Worm (Caenorhabditis elegans) whole organism, L2 larva: ENCODE measurements around the gene ugt-23.

Source experiments
- C34F6.9 ChIP-seq: fragments of 150-350 bp; optimal IDR thresholded peaks from 2 replicates; lab custom pipeline; 2014; ENCODE audit warnings: missing biosample characterization, missing genetic modification characterization
- F13H6.1 ChIP-seq: sonication (generic microtip); optimal IDR thresholded peaks from 2 replicates; lab custom pipeline; 2016; ENCODE audit warnings: missing genetic modification characterization, missing compliant biosample characterization
- alr-1 ChIP-seq: fragments of 150-350 bp; optimal IDR thresholded peaks from 2 replicates; lab custom pipeline; 2014; ENCODE audit warnings: missing biosample characterization, missing genetic modification characterization
- ama-1 ChIP-seq: fragments of 150-350 bp; optimal IDR thresholded peaks from 2 replicates; lab custom pipeline; 2018; ENCODE audit warnings: inconsistent platforms
- blmp-1 ChIP-seq: sonication (generic microtip); optimal IDR thresholded peaks from 2 replicates; lab custom pipeline; 2017; ENCODE audit warnings: missing genetic modification characterization, mild to moderate bottlenecking, missing compliant biosample characterization, antibody characterized with exemption, moderate library complexity; ENCODE audit not compliant: insufficient read depth
- ceh-16 ChIP-seq: fragments of 150-350 bp; optimal IDR thresholded peaks from 2 replicates; lab custom pipeline; 2014; ENCODE audit warnings: missing biosample characterization, missing genetic modification characterization
- crh-2 ChIP-seq: sonication (generic microtip); optimal IDR thresholded peaks from 2 replicates; lab custom pipeline; 2017; ENCODE audit warnings: missing biosample characterization, missing genetic modification characterization
- dmd-4 ChIP-seq: sonication (generic microtip); optimal IDR thresholded peaks from 2 replicates; lab custom pipeline; 2017; ENCODE audit warnings: missing biosample characterization, missing genetic modification characterization
- fos-1 ChIP-seq: fragments of 150-350 bp; optimal IDR thresholded peaks from 2 replicates; lab custom pipeline; 2014; ENCODE audit warnings: missing biosample characterization, missing genetic modification characterization
- gmeb-1 ChIP-seq: fragments of 150-350 bp; optimal IDR thresholded peaks from 2 replicates; lab custom pipeline; 2014; ENCODE audit warnings: missing biosample characterization, missing genetic modification characterization
- lin-11 ChIP-seq: fragments of 150-350 bp; sonication (generic microtip); optimal IDR thresholded peaks from 2 replicates; lab custom pipeline; 2014; ENCODE audit warnings: missing biosample characterization, missing genetic modification characterization, inconsistent platforms, mixed read lengths
- lin-13 ChIP-seq: fragments of 150-350 bp; optimal IDR thresholded peaks from 2 replicates; lab custom pipeline; 2014; ENCODE audit warnings: missing biosample characterization, missing genetic modification reagents, missing genetic modification characterization
- lsy-2 ChIP-seq, 2 experiments: fragments of 150-350 bp in 1 of 2; sonication (generic microtip) in 1 of 2; optimal IDR thresholded peaks; 2 replicates each; lab custom pipeline; 2014 to 2017; ENCODE audit warnings: missing biosample characterization in 2 of 2, missing genetic modification characterization in 2 of 2
- mab-5 ChIP-seq: fragments of 150-350 bp; optimal IDR thresholded peaks from 2 replicates; lab custom pipeline; 2014; ENCODE audit warnings: missing biosample characterization, missing genetic modification characterization
- mdl-1 ChIP-seq, 2 experiments: fragments of 150-350 bp in 1 of 2; sonication (generic microtip) in 1 of 2; optimal IDR thresholded peaks; 2 replicates each; lab custom pipeline; 2017; ENCODE audit warnings: missing biosample characterization in 2 of 2, missing genetic modification characterization in 2 of 2
- nhr-11 ChIP-seq: fragments of 150-350 bp; optimal IDR thresholded peaks from 2 replicates; lab custom pipeline; 2014; ENCODE audit warnings: missing biosample characterization, missing genetic modification characterization
- nhr-12 ChIP-seq: fragments of 150-350 bp; optimal IDR thresholded peaks from 2 replicates; lab custom pipeline; 2014; ENCODE audit warnings: missing biosample characterization, missing genetic modification characterization
- nhr-129 ChIP-seq: fragments of 150-350 bp; optimal IDR thresholded peaks from 2 replicates; lab custom pipeline; 2014; ENCODE audit warnings: missing biosample characterization, missing genetic modification characterization
- nhr-21 ChIP-seq: fragments of 150-350 bp; optimal IDR thresholded peaks from 2 replicates; lab custom pipeline; 2014; ENCODE audit warnings: missing biosample characterization, missing genetic modification characterization
- nhr-237 ChIP-seq: fragments of 150-350 bp; optimal IDR thresholded peaks from 2 replicates; lab custom pipeline; 2014; ENCODE audit warnings: missing biosample characterization, missing genetic modification characterization
- nhr-25 ChIP-seq: fragments of 150-350 bp; sonication (generic microtip); optimal IDR thresholded peaks from 3 replicates; lab custom pipeline; 2014; ENCODE audit warnings: missing biosample characterization, missing genetic modification characterization
- nhr-6 ChIP-seq: fragments of 150-350 bp; optimal IDR thresholded peaks from 2 replicates; lab custom pipeline; 2014; ENCODE audit warnings: missing biosample characterization, missing genetic modification characterization
- nhr-77 ChIP-seq: fragments of 150-350 bp; optimal IDR thresholded peaks from 2 replicates; lab custom pipeline; 2014; ENCODE audit warnings: missing biosample characterization, missing genetic modification characterization
- sem-4 ChIP-seq: fragments of 150-350 bp; optimal IDR thresholded peaks from 2 replicates; lab custom pipeline; 2014; ENCODE audit warnings: missing biosample characterization, missing genetic modification reagents, missing genetic modification characterization
- sma-9 ChIP-seq, 2 experiments: fragments of 150-350 bp in 1 of 2; sonication (generic microtip) in 1 of 2; optimal IDR thresholded peaks; 2 replicates each; lab custom pipeline; 2014 to 2016; ENCODE audit warnings: missing genetic modification characterization in 2 of 2, mild to moderate bottlenecking in 1 of 2, missing biosample characterization in 1 of 2, missing compliant biosample characterization in 1 of 2, missing genetic modification reagents in 1 of 2, moderate library complexity in 1 of 2
- unc-55 ChIP-seq: fragments of 150-350 bp; sonication (generic microtip); optimal IDR thresholded peaks from 3 replicates; lab custom pipeline; 2014; ENCODE audit warnings: missing biosample characterization, missing genetic modification reagents, missing genetic modification characterization
- unc-62 ChIP-seq: fragments of 150-350 bp; optimal IDR thresholded peaks from 2 replicates; lab custom pipeline; 2014; ENCODE audit warnings: missing biosample characterization, missing genetic modification reagents, missing genetic modification characterization
- zag-1 ChIP-seq: fragments of 150-350 bp; optimal IDR thresholded peaks from 2 replicates; lab custom pipeline; 2014; ENCODE audit warnings: missing biosample characterization, missing genetic modification characterization
- ztf-1 ChIP-seq: fragments of 200-800 bp; sonication (Bioruptor generic); conservative IDR thresholded peaks from 2 replicates; pipeline ENCODE4 v1.3.6; 2022; ENCODE audit warnings: missing genetic modification characterization, missing compliant biosample characterization
- ztf-4 ChIP-seq: fragments of 150-350 bp; optimal IDR thresholded peaks from 2 replicates; lab custom pipeline; 2014; ENCODE audit warnings: missing biosample characterization, missing genetic modification characterization

The ugt-23 gene

ce11 chrX:9917362-9917761 is 7.6 kb downstream of the ugt-23 start, which contains the start of gene F21G4.6:
Gene F21G4.6, minus strand, starts transcription at chrX:9917448.
- TF ChIP-seq sma-9 (GFP tag; optimal IDR thresholded peaks at IDR 0.05; lab: Kevin White, UChicago) (no peak), sma-9 (tag; optimal IDR thresholded peaks at IDR 0.05; lab: Kevin White, UChicago) (no peak)

ce11 chrX:9905840-9906239 is 19.1 kb downstream of the ugt-23 start, which contains the start of gene F21G4.5:
Gene F21G4.5, plus strand, starts transcription at chrX:9906140.
- TF ChIP-seq dmd-4 (tag; lab: Kevin White, UChicago) (no peak), ztf-4 (tag; lab: Kevin White, UChicago) (no peak), gmeb-1 (no peak), fos-1 (tag; lab: Kevin White, UChicago) (no peak)

- TF ChIP-seq zag-1 (tag; lab: Kevin White, UChicago) = peak; percentile 66
- TF ChIP-seq sma-9 (GFP tag; optimal IDR thresholded peaks at IDR 0.05; lab: Kevin White, UChicago) = peak; percentile 35
- no peak for TF ChIP-seq sma-9 (tag; optimal IDR thresholded peaks at IDR 0.05; lab: Kevin White, UChicago)
- peak; percentile 76 for TF ChIP-seq unc-55
- TF ChIP-seq nhr-77 (tag; lab: Kevin White, UChicago) = no peak
- peak; percentile 33 for TF ChIP-seq fos-1 (tag; lab: Kevin White, UChicago)
- TF ChIP-seq nhr-12 (tag; lab: Kevin White, UChicago) = no peak
- peak; percentile 9 for TF ChIP-seq lin-11 (tag; lab: Kevin White, UChicago)
- TF ChIP-seq nhr-129 (tag; lab: Kevin White, UChicago) = peak; percentile 84
- no peak for TF ChIP-seq ama-1 (lab: Kevin White, UChicago)
- TF ChIP-seq ztf-1 (GFP tag; lab: Robert Waterston, UW) = no peak
- TF ChIP-seq alr-1 (tag; lab: Kevin White, UChicago) = no peak
- TF ChIP-seq lin-13 (GFP tag; lab: Kevin White, UChicago) = peak; percentile 37
- TF ChIP-seq nhr-6 = no peak
- TF ChIP-seq mdl-1 (tag; optimal IDR thresholded peaks at IDR 0.05; lab: Kevin White, UChicago) = peak in 1 of 2 experiments; percentile 17
- peak; percentile 12 for TF ChIP-seq mab-5 (tag; lab: Kevin White, UChicago)
- peak; percentile 71 for TF ChIP-seq F13H6.1
- peak; percentile 17 for TF ChIP-seq nhr-21 (tag; lab: Kevin White, UChicago)
- TF ChIP-seq crh-2 = peak; percentile 67
- peak; percentile 65 for TF ChIP-seq C34F6.9 (tag; lab: Kevin White, UChicago)
- TF ChIP-seq nhr-25 (tag; lab: Kevin White, UChicago) = peak; percentile 49
- TF ChIP-seq lsy-2 (tag; optimal IDR thresholded peaks at IDR 0.05; lab: Kevin White, UChicago) = peak in 1 of 2 experiments; percentile 58
These were observed 25.4 kb downstream of the ugt-23 start, which contains the start of gene phf-34 for ce11 chrX:9899426-9900131. Gene phf-34, minus strand, starts transcription at chrX:9899476.

ce11 chrX:9894844-9895243 is 30.1 kb downstream of the ugt-23 start, which contains the start of gene F21G4.3:
Gene F21G4.3, plus strand, starts transcription at chrX:9895144.
- TF ChIP-seq nhr-11 = no peak

- TF ChIP-seq blmp-1 (tag; lab: Kevin White, UChicago) = peak; percentile 76
- TF ChIP-seq alr-1 (tag; lab: Kevin White, UChicago) = no peak
These were observed 31.9 kb downstream of the ugt-23 start for ce11 chrX:9893069-9893468.

- no peak for TF ChIP-seq ceh-16
- no peak for TF ChIP-seq nhr-6
- no peak for TF ChIP-seq unc-62 (GFP tag; lab: Kevin White, UChicago)
- no peak for TF ChIP-seq nhr-129 (tag; lab: Kevin White, UChicago)
- peak; percentile 17 for TF ChIP-seq crh-2
- TF ChIP-seq sem-4 (tag; lab: Kevin White, UChicago) = no peak
- TF ChIP-seq nhr-237 (tag; lab: Kevin White, UChicago) = no peak
- TF ChIP-seq fos-1 (tag; lab: Kevin White, UChicago) = peak; percentile 97
- TF ChIP-seq nhr-21 (tag; lab: Kevin White, UChicago) = no peak
- no peak for TF ChIP-seq lin-11 (tag; lab: Kevin White, UChicago)
These were observed 32.6 kb downstream of the ugt-23 start, which contains the start of gene F21G4.1 for ce11 chrX:9892323-9892722. Gene F21G4.1, minus strand, starts transcription at chrX:9892328.
